Fruit fly (Drosophila melanogaster): ENCODE results near the gene PLCXD.
A peak's percentile ranks its signal among the peaks of the same experiment; 100 is the strongest.

PLCXD gene

dm6 chr2L:12046856-12047230 is 2.4 kb upstream of the PLCXD start:
- no peak for TF ChIP-seq Sp1 (GFP tag; optimal IDR thresholded peaks at IDR 0.05)
- TF ChIP-seq dl (GFP tag; optimal IDR thresholded peaks at IDR 0.05; ENCODE audit: insufficient read depth in 1 of 2, partially characterized antibody in 2 of 2): no peak
- TF ChIP-seq Hr78 (GFP tag; optimal IDR thresholded peaks at IDR 0.05): no peak
- no peak for TF ChIP-seq sage (GFP tag; optimal IDR thresholded peaks at IDR 0.05)

- TF ChIP-seq Rel (GFP tag; optimal IDR thresholded peaks at IDR 0.05): no peak
- TF ChIP-seq Rel (tag; optimal IDR thresholded peaks at IDR 0.05): no peak
- TF ChIP-seq Hr78 (GFP tag; optimal IDR thresholded peaks at IDR 0.05): no peak
- TF ChIP-seq fru (GFP tag; optimal IDR thresholded peaks at IDR 0.05): no peak
- TF ChIP-seq pan (optimal IDR thresholded peaks at IDR 0.05): no peak
These were observed 495 bp upstream of the PLCXD start, which contains the start of gene Plzf for dm6 chr2L:12048723-12049122. TSS of gene Plzf (minus strand) at chr2L:12048918.

DNA sequence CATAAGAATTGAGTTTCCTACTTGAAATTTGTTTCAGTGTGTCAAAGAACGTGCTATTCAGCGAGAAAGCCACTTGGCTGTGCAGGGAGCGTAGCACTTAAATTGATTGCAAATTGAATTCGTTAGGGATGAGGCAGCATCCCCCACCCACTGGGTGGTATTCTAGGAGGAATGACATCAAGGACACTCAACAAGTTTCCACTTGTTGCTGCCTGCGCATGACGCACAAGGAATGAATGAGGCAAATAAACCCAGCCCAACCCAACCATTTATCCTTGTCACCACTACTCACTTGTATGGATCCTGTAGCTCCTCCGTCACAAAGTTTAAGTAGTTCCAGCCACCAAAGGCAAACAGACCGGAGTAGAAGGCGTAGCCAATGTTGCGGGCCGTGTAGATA is 4.1 kb downstream of the PLCXD start:
- no peak for TF ChIP-seq sage (GFP tag; optimal IDR thresholded peaks at IDR 0.05)
- TF ChIP-seq brk (GFP tag; optimal IDR thresholded peaks at IDR 0.05): no peak
- no peak for TF ChIP-seq OdsH (GFP tag; optimal IDR thresholded peaks at IDR 0.05)
- no peak for TF ChIP-seq dl (GFP tag; optimal IDR thresholded peaks at IDR 0.05; ENCODE audit: insufficient read depth in 1 of 2, partially characterized antibody in 2 of 2)
- TF ChIP-seq Rel (GFP tag; optimal IDR thresholded peaks at IDR 0.05): no peak
- TF ChIP-seq Rel (tag; optimal IDR thresholded peaks at IDR 0.05): no peak
- no peak for TF ChIP-seq psq (GFP tag; optimal IDR thresholded peaks at IDR 0.05)

- no peak for TF ChIP-seq dsf (GFP tag; optimal IDR thresholded peaks at IDR 0.05; ENCODE audit: borderline replicate concordance)
- TF ChIP-seq fru (GFP tag; optimal IDR thresholded peaks at IDR 0.05): no peak
- no peak for TF ChIP-seq pan (optimal IDR thresholded peaks at IDR 0.05)
- TF ChIP-seq Rel (GFP tag; optimal IDR thresholded peaks at IDR 0.05): no peak
- TF ChIP-seq Rel (tag; optimal IDR thresholded peaks at IDR 0.05): no peak
- no peak for TF ChIP-seq jim (GFP tag; optimal IDR thresholded peaks at IDR 0.05)
- peak; percentile 96 for TF ChIP-seq Dif (GFP tag; optimal IDR thresholded peaks at IDR 0.05; ENCODE audit: partially characterized antibody)
- TF ChIP-seq psq (GFP tag; optimal IDR thresholded peaks at IDR 0.05): no peak
- TF ChIP-seq Jra (GFP tag; optimal IDR thresholded peaks at IDR 0.05): no peak
- TF ChIP-seq HLH106 (tag; optimal IDR thresholded peaks at IDR 0.05): no peak
- peak; percentile 47 for TF ChIP-seq Sp1 (GFP tag; optimal IDR thresholded peaks at IDR 0.05)
- no peak for TF ChIP-seq CG9705 (GFP tag; optimal IDR thresholded peaks at IDR 0.05)
- no peak for TF ChIP-seq Abd-B (GFP tag; optimal IDR thresholded peaks at IDR 0.05)
- TF ChIP-seq Dfd (GFP tag; optimal IDR thresholded peaks at IDR 0.05): no peak
- peak; percentile 12 for TF ChIP-seq Myc (optimal IDR thresholded peaks at IDR 0.05)
- peak; percentile 72 for TF ChIP-seq Vsx2 (GFP tag; optimal IDR thresholded peaks at IDR 0.05; ENCODE audit: partially characterized antibody)
- no peak for TF ChIP-seq N (GFP tag; optimal IDR thresholded peaks at IDR 0.05)
- TF ChIP-seq CG32264 (GFP tag; optimal IDR thresholded peaks at IDR 0.05): no peak
- no peak for TF ChIP-seq rgr (GFP tag; optimal IDR thresholded peaks at IDR 0.05)
- peak; percentile 7 for TF ChIP-seq h (GFP tag; optimal IDR thresholded peaks at IDR 0.05)
- TF ChIP-seq foxo (GFP tag; optimal IDR thresholded peaks at IDR 0.05): peak in 1 of 2 experiments; percentile 6
- TF ChIP-seq OdsH (GFP tag; optimal IDR thresholded peaks at IDR 0.05): no peak
- TF ChIP-seq dl (GFP tag; optimal IDR thresholded peaks at IDR 0.05; ENCODE audit: insufficient read depth in 1 of 2, partially characterized antibody in 2 of 2): peak; percentile 75 to 89
- TF ChIP-seq sv (GFP tag; optimal IDR thresholded peaks at IDR 0.05): no peak
- TF ChIP-seq ey (GFP tag; optimal IDR thresholded peaks at IDR 0.05): no peak
- TF ChIP-seq CrebA (GFP tag; optimal IDR thresholded peaks at IDR 0.05; ENCODE audit: borderline replicate concordance): no peak
- no peak for TF ChIP-seq Hr83 (GFP tag; optimal IDR thresholded peaks at IDR 0.05; ENCODE audit: poor library complexity, severe bottlenecking)
- TF ChIP-seq GATAd (GFP tag; optimal IDR thresholded peaks at IDR 0.05): no peak
- TF ChIP-seq tai (GFP tag; optimal IDR thresholded peaks at IDR 0.05): no peak
- no peak for TF ChIP-seq sage (GFP tag; optimal IDR thresholded peaks at IDR 0.05)
- no peak for TF ChIP-seq dmrt93B (GFP tag; optimal IDR thresholded peaks at IDR 0.05)
- TF ChIP-seq Hnf4 (GFP tag; optimal IDR thresholded peaks at IDR 0.05): no peak
- TF ChIP-seq lola (GFP tag; optimal IDR thresholded peaks at IDR 0.05): no peak
- TF ChIP-seq woc (GFP tag; optimal IDR thresholded peaks at IDR 0.05): no peak
- TF ChIP-seq br (GFP tag; optimal IDR thresholded peaks at IDR 0.05): no peak
- TF ChIP-seq Hr78 (GFP tag; optimal IDR thresholded peaks at IDR 0.05): no peak
- no peak for TF ChIP-seq Mio (GFP tag; optimal IDR thresholded peaks at IDR 0.05)
- no peak for TF ChIP-seq usp (GFP tag; optimal IDR thresholded peaks at IDR 0.05)
- TF ChIP-seq brk (GFP tag; optimal IDR thresholded peaks at IDR 0.05): no peak
These were observed 6.7 kb downstream of the PLCXD start, which contains the start of the genes JhI-21, RpL7-like and CG34164 for dm6 chr2L:12055837-12056388. TSS of gene JhI-21 (minus strand) at chr2L:12056042. TSS of gene RpL7-like (plus strand) at chr2L:12056326. TSS of gene CG34164 (plus strand) at chr2L:12056348.

Data from whole organism, wandering third instar larva.